Worm (Caenorhabditis elegans) whole organism, L3 larva: ENCODE measurements around the gene C06A6.7.

Experiments used
- ceh-9 ChIP-seq: sonication (generic microtip); optimal IDR thresholded peaks from 2 replicates; lab custom pipeline; 2018; ENCODE audit warnings: missing biosample characterization, missing genetic modification characterization
- elt-1 ChIP-seq: fragments of 150-350 bp; optimal IDR thresholded peaks from 2 replicates; lab custom pipeline; 2014; ENCODE audit warnings: missing biosample characterization, missing genetic modification characterization
- hmg-11 ChIP-seq: sonication (generic microtip); optimal IDR thresholded peaks from 2 replicates; lab custom pipeline; 2016; ENCODE audit warnings: missing genetic modification characterization, missing compliant biosample characterization
- jun-1 ChIP-seq: fragments of 150-350 bp; optimal IDR thresholded peaks from 2 replicates; lab custom pipeline; 2014; ENCODE audit warnings: missing biosample characterization, missing genetic modification reagents, missing genetic modification characterization
- nhr-11 ChIP-seq: fragments of 150-350 bp; optimal IDR thresholded peaks from 2 replicates; lab custom pipeline; 2014; ENCODE audit warnings: missing biosample characterization, missing genetic modification characterization
- nhr-237 ChIP-seq: fragments of 150-350 bp; optimal IDR thresholded peaks from 2 replicates; lab custom pipeline; 2014; ENCODE audit warnings: missing biosample characterization, missing genetic modification characterization
- nhr-77 ChIP-seq: fragments of 150-350 bp; optimal IDR thresholded peaks from 2 replicates; lab custom pipeline; 2014; ENCODE audit warnings: missing biosample characterization, missing genetic modification characterization
- pha-4 ChIP-seq: fragments of 150-350 bp; optimal IDR thresholded peaks from 2 replicates; lab custom pipeline; 2014; ENCODE audit warnings: missing biosample characterization, missing genetic modification reagents, missing genetic modification characterization
- tbx-2 ChIP-seq: sonication (generic microtip); optimal IDR thresholded peaks from 2 replicates; lab custom pipeline; 2016; ENCODE audit warnings: mild to moderate bottlenecking, missing genetic modification characterization, missing compliant biosample characterization
- unc-62 ChIP-seq: fragments of 150-350 bp; sonication (generic microtip); optimal IDR thresholded peaks from 4 replicates; lab custom pipeline; 2014; ENCODE audit warnings: missing biosample characterization, missing genetic modification reagents, missing genetic modification characterization
- zag-1 ChIP-seq: fragments of 150-350 bp; optimal IDR thresholded peaks from 2 replicates; lab custom pipeline; 2014; ENCODE audit warnings: missing biosample characterization, missing genetic modification characterization

DNA sequence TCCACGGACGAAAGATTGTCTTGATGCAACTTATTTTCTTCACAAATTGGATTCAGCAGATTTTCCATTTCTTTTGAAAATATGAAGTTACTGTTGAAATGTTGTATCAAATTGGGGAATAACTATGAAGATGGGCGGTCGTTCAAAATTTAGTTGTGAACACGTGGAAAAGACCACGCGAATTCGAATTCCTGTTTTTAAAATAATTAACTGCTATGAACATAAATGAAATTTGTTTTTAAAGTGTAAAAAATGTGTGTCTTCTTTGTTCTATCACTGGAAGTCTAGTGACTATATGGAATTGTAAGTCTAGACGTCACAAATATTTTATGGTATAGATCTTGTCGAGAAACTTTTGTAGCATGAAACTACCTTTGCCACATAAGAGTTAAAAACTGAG, at the start of gene C06A6.7:
- TF ChIP-seq nhr-77 (tag; lab: Kevin White, UChicago) (no peak), unc-62 (GFP tag; lab: Kevin White, UChicago) (no peak), nhr-237 (tag; lab: Kevin White, UChicago) (no peak), nhr-11 (no peak), jun-1 (no peak), tbx-2 (no peak), hmg-11 (tag; lab: Kevin White, UChicago) (no peak), ceh-9 (tag; lab: Kevin White, UChicago) (no peak), pha-4 (tag; lab: Kevin White, UChicago) (no peak), elt-1 (tag; lab: Kevin White, UChicago) (no peak), zag-1 (tag; lab: Kevin White, UChicago) (no peak)
